Fruit fly (Drosophila melanogaster) whole organism, embryonic: ENCODE measurements around the gene CG11454.

Experiments used
- Aef1 ChIP-seq: fragments of 200-800 bp; sonication (Bioruptor generic); IDR thresholded peaks from 3 replicates; pipeline ENCODE4 v1.3.6; 2022; ENCODE audit warnings: missing biosample characterization, missing genetic modification characterization
- Atf-2 ChIP-seq: fragments of 200-800 bp; sonication (Bioruptor generic); optimal IDR thresholded peaks from 2 replicates; lab custom pipeline; 2016; ENCODE audit warnings: missing biosample characterization, missing genetic modification characterization
- CG10462 ChIP-seq: fragments of 200-800 bp; sonication (Bioruptor generic); optimal IDR thresholded peaks from 2 replicates; lab custom pipeline; 2016; ENCODE audit warnings: missing biosample characterization, missing genetic modification characterization
- CG12744 ChIP-seq: fragments of 200-800 bp; sonication (Bioruptor generic); optimal IDR thresholded peaks from 2 replicates; lab custom pipeline; 2016; ENCODE audit warnings: missing biosample characterization, missing genetic modification characterization
- CG14965 ChIP-seq: fragments of 200-800 bp; sonication (Bioruptor generic); optimal IDR thresholded peaks from 2 replicates; lab custom pipeline; 2016; ENCODE audit warnings: missing biosample characterization, missing genetic modification characterization, borderline replicate concordance
- CG17361 ChIP-seq: fragments of 200-800 bp; sonication (Bioruptor generic); IDR thresholded peaks from 3 replicates; pipeline ENCODE4 v1.3.6; 2022; ENCODE audit warnings: missing biosample characterization, missing genetic modification characterization
- CG17802 ChIP-seq: fragments of 200-800 bp; sonication (Bioruptor generic); optimal IDR thresholded peaks from 2 replicates; lab custom pipeline; 2018; ENCODE audit warnings: missing biosample characterization, mild to moderate bottlenecking, missing genetic modification characterization, moderate library complexity
- CG18476 ChIP-seq: fragments of 200-800 bp; sonication (Bioruptor generic); optimal IDR thresholded peaks from 2 replicates; lab custom pipeline; 2016; ENCODE audit warnings: missing biosample characterization, mild to moderate bottlenecking, missing genetic modification characterization
- CG2202 ChIP-seq: fragments of 200-800 bp; sonication (Bioruptor generic); optimal IDR thresholded peaks from 2 replicates; lab custom pipeline; 2018; ENCODE audit warnings: missing biosample characterization, mild to moderate bottlenecking, missing genetic modification characterization
- CG4328 ChIP-seq: fragments of 200-800 bp; sonication (Bioruptor generic); optimal IDR thresholded peaks from 3 replicates; lab custom pipeline; 2017; ENCODE audit warnings: missing biosample characterization, missing genetic modification reagents, missing genetic modification characterization
- CG4424 ChIP-seq: fragments of 200-800 bp; sonication (Bioruptor generic); optimal IDR thresholded peaks from 3 replicates; lab custom pipeline; 2016; ENCODE audit warnings: missing biosample characterization, missing genetic modification characterization
- CG4730 ChIP-seq: fragments of 200-800 bp; sonication (Bioruptor generic); IDR thresholded peaks from 2 replicates; pipeline ENCODE4 v1.3.6; 2022; ENCODE audit warnings: missing biosample characterization, missing genetic modification characterization
- CG6272 ChIP-seq: fragments of 200-800 bp; sonication (Bioruptor generic); IDR thresholded peaks from 2 replicates; pipeline ENCODE4 v1.3.6; 2022; ENCODE audit warnings: missing biosample characterization, missing genetic modification characterization
- CG6765 ChIP-seq: fragments of 200-800 bp; sonication (Bioruptor generic); optimal IDR thresholded peaks from 3 replicates; lab custom pipeline; 2017; ENCODE audit warnings: missing biosample characterization, mild to moderate bottlenecking, missing genetic modification characterization
- CG7556 ChIP-seq: fragments of 200-800 bp; sonication (Bioruptor generic); optimal IDR thresholded peaks from 2 replicates; lab custom pipeline; 2017; ENCODE audit warnings: missing biosample characterization, mild to moderate bottlenecking, missing genetic modification characterization
- CG8388 ChIP-seq: fragments of 200-800 bp; sonication (Bioruptor generic); optimal IDR thresholded peaks from 2 replicates; lab custom pipeline; 2019; ENCODE audit warnings: missing biosample characterization, mild to moderate bottlenecking, missing genetic modification characterization, moderate library complexity
- Dad ChIP-seq: fragments of 200-800 bp; sonication (Bioruptor generic); optimal IDR thresholded peaks from 3 replicates; lab custom pipeline; 2016; ENCODE audit warnings: missing biosample characterization, missing genetic modification characterization
- Dip2 ChIP-seq: fragments of 200-800 bp; sonication (Bioruptor generic); IDR thresholded peaks from 2 replicates; pipeline ENCODE4 v1.3.6; 2022; ENCODE audit warnings: missing biosample characterization, missing genetic modification characterization
- Drgx ChIP-seq: fragments of 200-800 bp; sonication (Bioruptor generic); IDR thresholded peaks from 2 replicates; pipeline ENCODE4 v1.3.6; 2022; ENCODE audit warnings: missing biosample characterization, missing genetic modification characterization
- Eip74EF ChIP-seq, 2 experiments: fragments of 200-800 bp in 1 of 2; fragments of >200 bp in 1 of 2; sonication (Bioruptor generic) in 1 of 2; optimal IDR thresholded peaks; 2 replicates each; lab custom pipeline; 2017 to 2019; ENCODE audit warnings: missing biosample characterization in 2 of 2, missing genetic modification characterization in 2 of 2, mild to moderate bottlenecking in 1 of 2, moderate library complexity in 1 of 2
- Fer3 ChIP-seq: fragments of 200-800 bp; sonication (Bioruptor generic); optimal IDR thresholded peaks from 2 replicates; lab custom pipeline; 2018; ENCODE audit warnings: missing biosample characterization, mild to moderate bottlenecking, missing genetic modification characterization, moderate library complexity
- HLH3B ChIP-seq: fragments of 200-800 bp; sonication (Bioruptor generic); IDR thresholded peaks from 2 replicates; pipeline ENCODE4 v1.3.6; 2022; ENCODE audit warnings: missing biosample characterization, missing genetic modification characterization
- HLHmδ ChIP-seq: fragments of 200-800 bp; sonication (Bioruptor generic); optimal IDR thresholded peaks from 2 replicates; lab custom pipeline; 2018; ENCODE audit warnings: missing biosample characterization, mild to moderate bottlenecking, missing genetic modification characterization, moderate library complexity
- Kr ChIP-seq: fragments of 200-800 bp; sonication (Bioruptor generic); optimal IDR thresholded peaks from 2 replicates; lab custom pipeline; 2017; ENCODE audit warnings: missing biosample characterization, mild to moderate bottlenecking, missing genetic modification characterization
- Nf-YC ChIP-seq: fragments of 200-800 bp; optimal IDR thresholded peaks from 3 replicates; lab custom pipeline; 2019; ENCODE audit warnings: missing biosample characterization, mild to moderate bottlenecking, missing genetic modification characterization, moderate library complexity
- Poxn ChIP-seq: fragments of 200-800 bp; sonication (Bioruptor generic); IDR thresholded peaks from 2 replicates; pipeline ENCODE4 v1.3.6; 2022; ENCODE audit warnings: missing biosample characterization, missing genetic modification characterization
- Six4 ChIP-seq: fragments of 200-800 bp; sonication (Bioruptor generic); optimal IDR thresholded peaks from 2 replicates; lab custom pipeline; 2016; ENCODE audit warnings: missing biosample characterization, missing genetic modification characterization
- Sry-β ChIP-seq: fragments of 200-800 bp; sonication (Bioruptor generic); optimal IDR thresholded peaks from 2 replicates; lab custom pipeline; 2018; ENCODE audit warnings: missing biosample characterization, mild to moderate bottlenecking, missing genetic modification characterization, moderate library complexity
- TFAM ChIP-seq: fragments of 200-800 bp; sonication (Bioruptor generic); optimal IDR thresholded peaks from 2 replicates; lab custom pipeline; 2017; ENCODE audit warnings: missing biosample characterization, missing genetic modification characterization, inconsistent platforms
- ab ChIP-seq: fragments of 200-800 bp; sonication (Bioruptor generic); optimal IDR thresholded peaks from 2 replicates; lab custom pipeline; 2016; ENCODE audit warnings: missing biosample characterization, missing genetic modification characterization
- ash1 ChIP-seq: fragments of 200-800 bp; sonication (Bioruptor generic); optimal IDR thresholded peaks from 2 replicates; lab custom pipeline; 2018; ENCODE audit warnings: missing biosample characterization, mild to moderate bottlenecking, missing genetic modification characterization
- az2 ChIP-seq: fragments of 200-800 bp; sonication (Bioruptor generic); optimal IDR thresholded peaks from 3 replicates; lab custom pipeline; 2016; ENCODE audit warnings: missing biosample characterization, missing genetic modification characterization
- bigmax ChIP-seq: fragments of 200-800 bp; sonication (Bioruptor generic); optimal IDR thresholded peaks from 2 replicates; lab custom pipeline; 2018; ENCODE audit warnings: missing biosample characterization, mild to moderate bottlenecking, missing genetic modification characterization
- br ChIP-seq: fragments of >200 bp; optimal IDR thresholded peaks from 2 replicates; lab custom pipeline; 2017
- disco-r ChIP-seq: fragments of 200-800 bp; sonication (Bioruptor generic); optimal IDR thresholded peaks from 2 replicates; lab custom pipeline; 2016; ENCODE audit warnings: missing biosample characterization, missing genetic modification characterization
- dpn ChIP-seq, 2 experiments: fragments of 200-800 bp; sonication (Bioruptor generic); optimal IDR thresholded peaks; 3 replicates each; lab custom pipeline; 2016; ENCODE audit warnings: missing biosample characterization in 2 of 2, missing genetic modification characterization in 2 of 2
- esg ChIP-seq: fragments of 200-800 bp; sonication (Bioruptor generic); conservative IDR thresholded peaks from 2 replicates; pipeline ENCODE4 v1.3.6; 2022; ENCODE audit warnings: missing biosample characterization, missing genetic modification characterization
- fd102C ChIP-seq: fragments of 200-800 bp; sonication (Bioruptor generic); optimal IDR thresholded peaks from 2 replicates; lab custom pipeline; 2018; ENCODE audit warnings: missing biosample characterization, mild to moderate bottlenecking, missing genetic modification characterization, moderate library complexity
- gsb ChIP-seq: fragments of 200-800 bp; sonication (Bioruptor generic); IDR thresholded peaks from 2 replicates; pipeline ENCODE4 v1.3.6; 2022; ENCODE audit warnings: missing biosample characterization, missing genetic modification characterization
- gsb-n ChIP-seq: fragments of 200-800 bp; sonication (Bioruptor generic); optimal IDR thresholded peaks from 3 replicates; lab custom pipeline; 2018; ENCODE audit warnings: missing biosample characterization, mild to moderate bottlenecking, missing genetic modification characterization
- h ChIP-seq: fragments of >200 bp; optimal IDR thresholded peaks from 2 replicates; lab custom pipeline; 2017
- odd ChIP-seq: fragments of 200-800 bp; sonication (Bioruptor generic); optimal IDR thresholded peaks from 2 replicates; lab custom pipeline; 2017; ENCODE audit warnings: missing biosample characterization, mild to moderate bottlenecking, missing genetic modification characterization
- sd ChIP-seq: fragments of 200-800 bp; sonication (Bioruptor generic); optimal IDR thresholded peaks from 3 replicates; lab custom pipeline; 2018; ENCODE audit warnings: missing biosample characterization, mild to moderate bottlenecking, missing genetic modification characterization, moderate library complexity
- slp2 ChIP-seq: fragments of 200-800 bp; sonication (Bioruptor generic); optimal IDR thresholded peaks from 2 replicates; lab custom pipeline; 2016; ENCODE audit warnings: missing biosample characterization, missing genetic modification characterization
- sna ChIP-seq: fragments of 200-800 bp; sonication (Bioruptor generic); IDR thresholded peaks from 2 replicates; pipeline ENCODE4 v1.3.6; 2022; ENCODE audit warnings: missing biosample characterization, missing genetic modification characterization; ENCODE audit not compliant: partially characterized antibody
- tap ChIP-seq: fragments of 200-800 bp; optimal IDR thresholded peaks from 3 replicates; lab custom pipeline; 2019; ENCODE audit warnings: missing biosample characterization, mild to moderate bottlenecking, missing genetic modification characterization, moderate library complexity
- twi ChIP-seq: fragments of 200-800 bp; optimal IDR thresholded peaks from 2 replicates; lab custom pipeline; 2019; ENCODE audit warnings: missing biosample characterization, mild to moderate bottlenecking, missing genetic modification characterization, moderate library complexity
- vnd ChIP-seq: fragments of 200-800 bp; sonication (Bioruptor generic); IDR thresholded peaks from 3 replicates; pipeline ENCODE4 v1.3.6; 2022; ENCODE audit warnings: missing biosample characterization, missing genetic modification characterization; ENCODE audit not compliant: partially characterized antibody
- wek ChIP-seq: fragments of 200-800 bp; sonication (Bioruptor generic); optimal IDR thresholded peaks from 3 replicates; lab custom pipeline; 2018; ENCODE audit warnings: missing biosample characterization, mild to moderate bottlenecking, missing genetic modification characterization, moderate library complexity
- wor ChIP-seq: fragments of 200-800 bp; sonication (Bioruptor generic); IDR thresholded peaks from 2 replicates; pipeline ENCODE4 v1.3.6; 2022; ENCODE audit warnings: missing biosample characterization, missing genetic modification characterization
- zen ChIP-seq: fragments of 200-800 bp; sonication (Bioruptor generic); optimal IDR thresholded peaks from 3 replicates; lab custom pipeline; 2018; ENCODE audit warnings: missing biosample characterization, mild to moderate bottlenecking, missing genetic modification characterization, moderate library complexity

The CG11454 gene

DNA sequence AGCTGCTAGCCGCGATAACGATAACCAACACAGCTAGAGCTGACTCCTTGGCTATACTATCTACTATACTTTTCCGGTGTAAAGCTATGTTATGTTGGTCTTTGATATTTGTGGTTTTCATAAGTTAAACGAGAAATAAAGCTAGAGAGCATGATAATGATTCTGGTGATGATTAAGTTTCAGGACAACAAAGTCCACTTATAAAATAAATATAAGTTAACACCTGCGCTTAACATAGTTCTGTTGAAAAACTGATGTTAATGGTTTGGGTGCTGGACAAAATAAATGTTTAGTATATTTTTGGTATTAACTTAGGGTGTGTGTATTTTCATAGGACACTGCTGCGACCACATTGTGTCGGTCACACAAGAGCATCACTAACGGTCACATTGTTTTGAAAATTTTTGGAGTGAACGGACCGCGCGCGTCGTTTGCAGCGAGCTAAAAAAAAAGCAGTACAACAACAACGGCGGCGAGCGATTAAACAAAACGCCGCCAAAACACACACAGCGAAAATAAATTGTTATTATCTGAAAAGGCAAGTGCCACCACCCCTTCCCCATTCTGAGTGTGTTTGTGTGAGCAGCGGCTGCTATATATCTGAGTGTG is 15.6 kb downstream of the CG11454 start, which contains the start of the genes CG33635 and spen (continued):
- TF ChIP-seq HLH3B (GFP tag; lab: Robert Waterston, UW) (no peak), CG4730 (GFP tag; lab: Robert Waterston, UW) (no peak), CG10462 (GFP tag; lab: Kevin White, UChicago) (no peak), wor (no peak), Fer3 (tag; lab: Kevin White, UChicago) (peak; percentile 18), Dad (GFP tag; lab: Kevin White, UChicago) (no peak), br (lab: Kevin White, UChicago) (no peak), CG14965 (GFP tag; lab: Kevin White, UChicago) (no peak), Dip2 (GFP tag; lab: Robert Waterston, UW) (no peak), ab (GFP tag; lab: Kevin White, UChicago) (no peak), tap (tag; lab: Kevin White, UChicago) (peak; percentile 15), Sry-β (GFP tag; lab: Kevin White, UChicago) (peak; percentile 94), az2 (no peak), gsb-n (tag; lab: Kevin White, UChicago) (peak; percentile 16), CG6765 (GFP tag; lab: Kevin White, UChicago) (peak; percentile 60), CG17361 (GFP tag; lab: Robert Waterston, UW) (no peak), Atf-2 (GFP tag; lab: Kevin White, UChicago) (no peak), CG12744 (GFP tag; lab: Kevin White, UChicago) (peak; percentile 5), fd102C (GFP tag; lab: Kevin White, UChicago) (no peak), sd (peak; percentile 52), slp2 (no peak), Kr (no peak), HLHmδ (peak; percentile 63), zen (tag; lab: Kevin White, UChicago) (peak; percentile 33), esg (GFP tag; lab: Robert Waterston, UW) (no peak), vnd (GFP tag; lab: Robert Waterston, UW) (no peak), odd (no peak), dpn (GFP tag; optimal IDR thresholded peaks at IDR 0.05; lab: Kevin White, UChicago) (peak in 1 of 2 experiments; percentile 33), TFAM (GFP tag; lab: Kevin White, UChicago) (no peak), CG17802 (tag; lab: Kevin White, UChicago) (no peak), bigmax (peak; percentile 48), CG6272 (GFP tag; lab: Robert Waterston, UW) (no peak), h (lab: Kevin White, UChicago) (no peak), CG4424 (GFP tag; lab: Kevin White, UChicago) (no peak), Drgx (GFP tag; lab: Robert Waterston, UW) (no peak), twi (tag; lab: Kevin White, UChicago) (no peak), Nf-YC (peak; percentile 45), disco-r (no peak), ash1 (GFP tag; lab: Kevin White, UChicago) (peak; percentile 92), wek (peak; percentile 33), Aef1 (GFP tag; lab: Robert Waterston, UW) (no peak), CG2202 (tag; lab: Kevin White, UChicago) (peak; percentile 29), Eip74EF (GFP tag; optimal IDR thresholded peaks at IDR 0.05; lab: Kevin White, UChicago) (peak in 1 of 2 experiments; percentile 10), CG8388 (no peak), CG4328 (GFP tag; lab: Kevin White, UChicago) (no peak), Poxn (no peak), CG18476 (GFP tag; lab: Kevin White, UChicago) (no peak), gsb (GFP tag; lab: Robert Waterston, UW) (no peak), Six4 (GFP tag; lab: Kevin White, UChicago) (no peak), CG7556 (no peak), sna (GFP tag; lab: Robert Waterston, UW) (no peak)
